Worm (Caenorhabditis elegans) whole organism, L4 larva: ENCODE measurements around the gene cpn-2.

Experiments
- D1046.2 ChIP-seq: fragments of 200-800 bp; sonication (Bioruptor generic); IDR thresholded peaks from 2 replicates; pipeline ENCODE4 v1.3.6; 2022; ENCODE audit warnings: missing genetic modification characterization, missing compliant biosample characterization
- F26F4.8 ChIP-seq: fragments of 200-800 bp; sonication (Bioruptor generic); conservative IDR thresholded peaks from 2 replicates; pipeline ENCODE4 v1.3.6; 2022; ENCODE audit warnings: missing genetic modification characterization, missing compliant biosample characterization
- Y105C5A.15 ChIP-seq: fragments of 200-800 bp; sonication (Bioruptor generic); IDR thresholded peaks from 2 replicates; pipeline ENCODE4 v1.3.6; 2022; ENCODE audit warnings: missing genetic modification characterization, missing compliant biosample characterization
- aha-1 ChIP-seq: fragments of 150-350 bp; peaks from one replicate; lab custom pipeline; 2014; ENCODE audit warnings: missing biosample characterization, missing genetic modification characterization
- ama-1 ChIP-seq: fragments of 150-350 bp; optimal IDR thresholded peaks from 2 replicates; lab custom pipeline; 2014; ENCODE audit warnings: inconsistent platforms, mixed read lengths
- arid-1 ChIP-seq: fragments of 200-800 bp; sonication (Bioruptor generic); conservative IDR thresholded peaks from 2 replicates; pipeline ENCODE4 v1.3.6; 2022; ENCODE audit warnings: missing genetic modification reagents, missing genetic modification characterization, missing compliant biosample characterization
- daf-16 ChIP-seq, 3 experiments: sonication (generic microtip); optimal IDR thresholded peaks; 2 replicates each; lab custom pipeline; 2016 to 2017; ENCODE audit warnings: missing genetic modification characterization in 3 of 3, missing genetic modification reagents in 3 of 3, mild to moderate bottlenecking in 2 of 3, missing compliant biosample characterization in 2 of 3, missing biosample characterization in 1 of 3, moderate library complexity in 1 of 3
- dmd-6 ChIP-seq: fragments of 200-800 bp; sonication (Bioruptor generic); IDR thresholded peaks from 2 replicates; pipeline ENCODE4 v1.3.6; 2022; ENCODE audit warnings: missing genetic modification reagents, missing genetic modification characterization, missing compliant biosample characterization
- dmd-9 ChIP-seq: fragments of 200-800 bp; sonication (Bioruptor generic); IDR thresholded peaks from 2 replicates; pipeline ENCODE4 v1.3.6; 2022; ENCODE audit warnings: missing genetic modification reagents, missing genetic modification characterization, missing compliant biosample characterization
- dpl-1 ChIP-seq: fragments of 150-350 bp; optimal IDR thresholded peaks from 2 replicates; lab custom pipeline; 2014; ENCODE audit warnings: missing biosample characterization, missing genetic modification reagents, missing genetic modification characterization
- duxl-1 ChIP-seq: sonication (generic microtip); optimal IDR thresholded peaks from 2 replicates; lab custom pipeline; 2016; ENCODE audit warnings: mild to moderate bottlenecking, missing genetic modification characterization, moderate library complexity, missing compliant biosample characterization; ENCODE audit not compliant: poor library complexity
- hif-1 ChIP-seq, 2 experiments: sonication (generic microtip); optimal IDR thresholded peaks; 2 replicates each; lab custom pipeline; 2016 to 2017; ENCODE audit warnings: missing compliant biosample characterization in 2 of 2, missing genetic modification characterization in 2 of 2, missing genetic modification reagents in 2 of 2, missing genotype in 2 of 2, mild to moderate bottlenecking in 1 of 2
- lin-13 ChIP-seq: fragments of 150-350 bp; optimal IDR thresholded peaks from 2 replicates; lab custom pipeline; 2014; ENCODE audit warnings: missing biosample characterization, missing genetic modification reagents, missing genetic modification characterization
- lin-15B ChIP-seq: fragments of 150-350 bp; sonication (generic microtip); optimal IDR thresholded peaks from 3 replicates; lab custom pipeline; 2014; ENCODE audit warnings: missing biosample characterization, missing genetic modification characterization
- lin-29 ChIP-seq: fragments of 200-800 bp; sonication (Bioruptor generic); IDR thresholded peaks from 2 replicates; pipeline ENCODE4 v1.3.6; 2022; ENCODE audit warnings: missing genetic modification reagents, missing genetic modification characterization, missing compliant biosample characterization
- lin-38 ChIP-seq: fragments of 200-800 bp; sonication (Bioruptor generic); IDR thresholded peaks from 2 replicates; pipeline ENCODE4 v1.3.6; 2022; ENCODE audit warnings: missing genetic modification reagents, missing genetic modification characterization, missing compliant biosample characterization
- lin-39 ChIP-seq: fragments of 150-350 bp; optimal IDR thresholded peaks from 2 replicates; lab custom pipeline; 2014; ENCODE audit warnings: missing biosample characterization, missing genetic modification reagents, missing genetic modification characterization
- lir-3 ChIP-seq: sonication (generic microtip); optimal IDR thresholded peaks from 2 replicates; lab custom pipeline; 2016; ENCODE audit warnings: mild to moderate bottlenecking, missing genetic modification characterization, missing compliant biosample characterization
- madf-5 ChIP-seq, 2 experiments: fragments of 200-800 bp; sonication (Bioruptor generic); IDR thresholded peaks; 2 replicates each; pipeline ENCODE4 v1.3.6; 2022; ENCODE audit warnings: missing compliant biosample characterization in 2 of 2, missing genetic modification characterization in 2 of 2
- madf-9 ChIP-seq: fragments of 200-800 bp; sonication (Bioruptor generic); conservative IDR thresholded peaks from 2 replicates; pipeline ENCODE4 v1.3.6; 2022; ENCODE audit warnings: missing genetic modification reagents, missing genetic modification characterization, missing compliant biosample characterization
- mep-1 ChIP-seq: fragments of 150-350 bp; sonication (generic microtip); optimal IDR thresholded peaks from 3 replicates; lab custom pipeline; 2014; ENCODE audit warnings: missing biosample characterization, missing genetic modification characterization
- mes-2 ChIP-seq: sonication (generic microtip); optimal IDR thresholded peaks from 2 replicates; lab custom pipeline; 2016; ENCODE audit warnings: missing genotype, mild to moderate bottlenecking, missing genetic modification characterization, missing compliant biosample characterization; ENCODE audit not compliant: poor library complexity, severe bottlenecking
- mxl-2 ChIP-seq: fragments of 200-800 bp; sonication (Bioruptor generic); conservative IDR thresholded peaks from 2 replicates; pipeline ENCODE4 v1.3.6; 2022; ENCODE audit warnings: missing genetic modification reagents, missing genetic modification characterization, missing compliant biosample characterization
- pha-4 ChIP-seq, 2 experiments: fragments of 150-350 bp in 1 of 2; fragments of 200-800 bp in 1 of 2; sonication (Bioruptor generic) in 1 of 2; IDR thresholded peaks in 1 of 2; optimal IDR thresholded peaks in 1 of 2; 2 replicates each; pipeline versions ENCODE4 v1.3.6 to Lab custom; 2014 to 2022; ENCODE audit warnings: missing genetic modification characterization in 2 of 2, missing genetic modification reagents in 2 of 2, missing biosample characterization in 1 of 2, missing compliant biosample characterization in 1 of 2
- saeg-2 ChIP-seq: fragments of 200-800 bp; sonication (Bioruptor generic); IDR thresholded peaks from 2 replicates; pipeline ENCODE4 v1.3.6; 2022; ENCODE audit warnings: missing genetic modification reagents, missing genetic modification characterization, missing compliant biosample characterization
- tag-97 ChIP-seq: fragments of 200-800 bp; sonication (Bioruptor generic); IDR thresholded peaks from 2 replicates; pipeline ENCODE4 v1.3.6; 2022; ENCODE audit warnings: missing genetic modification characterization, missing compliant biosample characterization
- unc-62 ChIP-seq, 3 experiments: fragments of 150-350 bp in 1 of 3; sonication (generic microtip); optimal IDR thresholded peaks in 2 of 3; peaks in 1 of 3; 1 replicate in 1 of 3; 2 replicates in 2 of 3; lab custom pipeline; 2014 to 2017; ENCODE audit warnings: missing biosample characterization in 3 of 3, missing genetic modification characterization in 3 of 3, missing genetic modification reagents in 3 of 3, missing genotype in 1 of 3
- zip-11 ChIP-seq: fragments of 200-800 bp; sonication (Bioruptor generic); IDR thresholded peaks from 2 replicates; pipeline ENCODE4 v1.3.6; 2022; ENCODE audit warnings: missing genetic modification characterization, missing compliant biosample characterization
- zip-2 ChIP-seq: fragments of 150-350 bp; optimal IDR thresholded peaks from 2 replicates; lab custom pipeline; 2014; ENCODE audit warnings: missing biosample characterization, missing genetic modification characterization

cpn-2 gene

ce11 chrII:372235-372634, 34.7 kb downstream of the cpn-2 start:
- TF ChIP-seq lin-13 (no peak), saeg-2 (no peak), arid-1 (GFP tag; lab: Robert Waterston, UW) (no peak), madf-9 (GFP tag; lab: Robert Waterston, UW) (no peak), D1046.2 (GFP tag; lab: Robert Waterston, UW) (no peak), mep-1 (tag; lab: Kevin White, UChicago) (no peak), lir-3 (tag; lab: Kevin White, UChicago) (no peak), unc-62 (GFP tag; optimal IDR thresholded peaks at IDR 0.05 in 1 of 2; lab: Kevin White, UChicago) (no peak), unc-62 (tag; optimal IDR thresholded peaks at IDR 0.05; lab: Kevin White, UChicago) (no peak)

ce11 chrII:374950-375349, 37.4 kb downstream of the cpn-2 start, which contains the start of gene C03H5.4:
Gene C03H5.4 (plus strand): TSS chrII:375250.
- TF ChIP-seq madf-5 (GFP tag; IDR thresholded peaks at IDR 0.05; lab: Robert Waterston, UW) (no peak), lin-39 (tag; lab: Kevin White, UChicago) (no peak), pha-4 (GFP tag; IDR thresholded peaks at IDR 0.05; lab: Robert Waterston, UW) (no peak), pha-4 (tag; optimal IDR thresholded peaks at IDR 0.05; lab: Kevin White, UChicago) (no peak), lin-15B (tag; lab: Kevin White, UChicago) (no peak), unc-62 (GFP tag; optimal IDR thresholded peaks at IDR 0.05 in 1 of 2; lab: Kevin White, UChicago) (peak in 1 of 2 experiments; percentile 31), unc-62 (tag; optimal IDR thresholded peaks at IDR 0.05; lab: Kevin White, UChicago) (no peak), mxl-2 (GFP tag; lab: Robert Waterston, UW) (no peak)

ce11 chrII:378351-378750, 40.8 kb downstream of the cpn-2 start, which contains the start of gene C03H5.9:
Gene C03H5.9 (plus strand): TSS chrII:378651.
- TF ChIP-seq dmd-9 = 0 out of 2 replicates have a peak, but pooled peaks have one; percentile 21
- no peak for TF ChIP-seq daf-16 (GFP tag; optimal IDR thresholded peaks at IDR 0.05; lab: Kevin White, UChicago)
- TF ChIP-seq daf-16 (tag; optimal IDR thresholded peaks at IDR 0.05; lab: Kevin White, UChicago) = no peak

ce11 chrII:379935-380334, 42.4 kb downstream of the cpn-2 start, which contains the start of gene C03H5.7:
Gene C03H5.7 (plus strand): TSS chrII:380235.
- TF ChIP-seq madf-9 (GFP tag; lab: Robert Waterston, UW) (no peak), F26F4.8 (GFP tag; lab: Robert Waterston, UW) (no peak), mep-1 (tag; lab: Kevin White, UChicago) (no peak), tag-97 (GFP tag; lab: Robert Waterston, UW) (no peak), zip-11 (no peak), duxl-1 (tag; lab: Kevin White, UChicago) (no peak), zip-2 (tag; lab: Kevin White, UChicago) (no peak), Y105C5A.15 (GFP tag; lab: Robert Waterston, UW) (no peak)

- peak; percentile 6 for TF ChIP-seq aha-1 (tag; lab: Kevin White, UChicago)
- no peak for TF ChIP-seq zip-11
Observed at ce11 chrII:385258-385657, 47.7 kb downstream of the cpn-2 start, which contains the start of gene C03H5.5. Gene C03H5.5 (minus strand): TSS chrII:385358.

- TF ChIP-seq dpl-1 (GFP tag; lab: Kevin White, UChicago) = peak; percentile 94
- peak; percentile 58 for TF ChIP-seq mes-2 (tag; lab: Kevin White, UChicago)
- no peak for TF ChIP-seq lin-29 (GFP tag; lab: Robert Waterston, UW)
- TF ChIP-seq aha-1 (tag; lab: Kevin White, UChicago) = peak; percentile 19
Observed at ce11 chrII:385957-386356, 48.4 kb downstream of the cpn-2 start, which contains the start of gene C03H5.3. Gene C03H5.3 (plus strand): TSS chrII:386088.

ce11 chrII:387844-388355, 50.3 kb downstream of the cpn-2 start:
- TF ChIP-seq arid-1 (GFP tag; lab: Robert Waterston, UW) (no peak), ama-1 (lab: Kevin White, UChicago) (peak; percentile 53), lin-38 (0 out of 2 replicates have a peak, but pooled peaks have one; percentile 15), madf-9 (GFP tag; lab: Robert Waterston, UW) (no peak), dmd-6 (GFP tag; lab: Robert Waterston, UW) (no peak), daf-16 (GFP tag; optimal IDR thresholded peaks at IDR 0.05; lab: Kevin White, UChicago) (no peak), daf-16 (tag; optimal IDR thresholded peaks at IDR 0.05; lab: Kevin White, UChicago) (peak; percentile 76), hif-1 (tag; optimal IDR thresholded peaks at IDR 0.05; lab: Kevin White, UChicago) (peak in 1 of 2 experiments; percentile 8), aha-1 (tag; lab: Kevin White, UChicago) (peak; percentile 37)
